Worm (Caenorhabditis elegans): ENCODE results near the gene nsy-7.
A peak's percentile ranks its signal among the peaks of the same experiment; 100 is the strongest.

Gene nsy-7

ce11 chrIV:8053955-8054354, 32.5 kb downstream of the nsy-7 start:
- no peak for TF ChIP-seq nhr-77 (tag; optimal IDR thresholded peaks at IDR 0.05)
- TF ChIP-seq nhr-129 (tag; optimal IDR thresholded peaks at IDR 0.05) = no peak
- TF ChIP-seq peb-1 (tag; optimal IDR thresholded peaks at IDR 0.05) = no peak
- no peak for TF ChIP-seq lin-11 (tag; optimal IDR thresholded peaks at IDR 0.05)
- no peak for TF ChIP-seq Y55F3AM.14 (GFP tag; optimal IDR thresholded peaks at IDR 0.05)
- no peak for TF ChIP-seq blmp-1 (tag; optimal IDR thresholded peaks at IDR 0.05; ENCODE audit: insufficient read depth)
- no peak for TF ChIP-seq aly-2 (tag; optimal IDR thresholded peaks at IDR 0.05)
- TF ChIP-seq snpc-4 (tag; optimal IDR thresholded peaks at IDR 0.05) = no peak
- TF ChIP-seq skn-1 (tag; optimal IDR thresholded peaks at IDR 0.05) = no peak
- TF ChIP-seq alr-1 (tag; optimal IDR thresholded peaks at IDR 0.05) = no peak
- TF ChIP-seq unc-55 (GFP tag; optimal IDR thresholded peaks at IDR 0.05) = no peak
- no peak for TF ChIP-seq fos-1 (tag; optimal IDR thresholded peaks at IDR 0.05)

- no peak for TF ChIP-seq ceh-82 (tag; optimal IDR thresholded peaks at IDR 0.05)
- TF ChIP-seq lin-11 (tag; optimal IDR thresholded peaks at IDR 0.05) = no peak
These were observed 33.8 kb downstream of the nsy-7 start for ce11 chrIV:8052694-8053093.

ce11 chrIV:8048083-8048482, 38.4 kb downstream of the nsy-7 start:
- no peak for TF ChIP-seq dmd-4 (tag; optimal IDR thresholded peaks at IDR 0.05)
- no peak for TF ChIP-seq fos-1 (tag; optimal IDR thresholded peaks at IDR 0.05)
- TF ChIP-seq unc-39 (tag; optimal IDR thresholded peaks at IDR 0.05) = no peak
- no peak for TF ChIP-seq nhr-6 (tag; optimal IDR thresholded peaks at IDR 0.05)
- TF ChIP-seq ZK546.5 (tag; optimal IDR thresholded peaks at IDR 0.05) = no peak
- no peak for TF ChIP-seq unc-55 (GFP tag; optimal IDR thresholded peaks at IDR 0.05)
- TF ChIP-seq snpc-4 (tag; optimal IDR thresholded peaks at IDR 0.05) = no peak
- no peak for TF ChIP-seq lsy-2 (tag; optimal IDR thresholded peaks at IDR 0.05)
- TF ChIP-seq egl-27 (tag; optimal IDR thresholded peaks at IDR 0.05) = no peak
- no peak for TF ChIP-seq nhr-129 (tag; optimal IDR thresholded peaks at IDR 0.05)
- no peak for TF ChIP-seq nhr-25 (tag; optimal IDR thresholded peaks at IDR 0.05)
- TF ChIP-seq ceh-82 (tag; optimal IDR thresholded peaks at IDR 0.05) = no peak
- TF ChIP-seq nhr-21 (tag; optimal IDR thresholded peaks at IDR 0.05) = no peak
- no peak for TF ChIP-seq C34F6.9 (tag; optimal IDR thresholded peaks at IDR 0.05)
- no peak for TF ChIP-seq ceh-16 (tag; optimal IDR thresholded peaks at IDR 0.05)
- TF ChIP-seq aly-2 (tag; optimal IDR thresholded peaks at IDR 0.05) = no peak
- TF ChIP-seq nhr-11 (tag; optimal IDR thresholded peaks at IDR 0.05) = no peak
- TF ChIP-seq gmeb-1 (tag; optimal IDR thresholded peaks at IDR 0.05) = no peak

ce11 chrIV:8044574-8044973, 41.9 kb downstream of the nsy-7 start, which contains the start of gene nhr-258:
Gene nhr-258 (plus strand): TSS chrIV:8044938.
- no peak for TF ChIP-seq lin-11 (tag; optimal IDR thresholded peaks at IDR 0.05)
- no peak for TF ChIP-seq ztf-1 (GFP tag; conservative IDR thresholded peaks at IDR 0.05)
- TF ChIP-seq elt-1 (tag; optimal IDR thresholded peaks at IDR 0.05) = no peak
- TF ChIP-seq alr-1 (tag; optimal IDR thresholded peaks at IDR 0.05) = no peak
- no peak for TF ChIP-seq sma-3 (GFP tag; optimal IDR thresholded peaks at IDR 0.05)
- TF ChIP-seq mab-5 (tag; optimal IDR thresholded peaks at IDR 0.05) = no peak
- no peak for TF ChIP-seq dmd-4 (tag; optimal IDR thresholded peaks at IDR 0.05)
- no peak for TF ChIP-seq R02D3.7 (tag; optimal IDR thresholded peaks at IDR 0.05)
- TF ChIP-seq nhr-12 (tag; optimal IDR thresholded peaks at IDR 0.05) = no peak
- TF ChIP-seq C34F6.9 (tag; optimal IDR thresholded peaks at IDR 0.05) = no peak
- TF ChIP-seq nhr-77 (tag; optimal IDR thresholded peaks at IDR 0.05) = no peak
- no peak for TF ChIP-seq ceh-82 (tag; optimal IDR thresholded peaks at IDR 0.05)
- no peak for TF ChIP-seq lin-39 (tag; optimal IDR thresholded peaks at IDR 0.05)
- TF ChIP-seq mdl-1 (tag; optimal IDR thresholded peaks at IDR 0.05) = no peak
- TF ChIP-seq fos-1 (tag; optimal IDR thresholded peaks at IDR 0.05) = peak; percentile 31
- TF ChIP-seq Y55F3AM.14 (GFP tag; optimal IDR thresholded peaks at IDR 0.05) = no peak
- TF ChIP-seq mbf-1 (tag; optimal IDR thresholded peaks at IDR 0.05) = no peak
- TF ChIP-seq ztf-11 (tag; optimal IDR thresholded peaks at IDR 0.05) = no peak
- peak; percentile 21 for TF ChIP-seq nhr-21 (tag; optimal IDR thresholded peaks at IDR 0.05)
- no peak for TF ChIP-seq aly-2 (tag; optimal IDR thresholded peaks at IDR 0.05)
- TF ChIP-seq unc-39 (tag; optimal IDR thresholded peaks at IDR 0.05) = no peak
- no peak for TF ChIP-seq unc-55 (GFP tag; optimal IDR thresholded peaks at IDR 0.05)
- no peak for TF ChIP-seq skn-1 (tag; optimal IDR thresholded peaks at IDR 0.05)
- peak; percentile 76 for TF ChIP-seq blmp-1 (tag; optimal IDR thresholded peaks at IDR 0.05; ENCODE audit: insufficient read depth)
- TF ChIP-seq egl-27 (tag; optimal IDR thresholded peaks at IDR 0.05) = no peak
- no peak for TF ChIP-seq crh-2 (tag; optimal IDR thresholded peaks at IDR 0.05)
- TF ChIP-seq sma-9 (GFP tag; optimal IDR thresholded peaks at IDR 0.05) = peak; percentile 92
- no peak for TF ChIP-seq sma-9 (tag; optimal IDR thresholded peaks at IDR 0.05)
- TF ChIP-seq nhr-11 (tag; optimal IDR thresholded peaks at IDR 0.05) = no peak
- TF ChIP-seq F13H6.1 (tag; optimal IDR thresholded peaks at IDR 0.05) = no peak
